Worm (Caenorhabditis elegans): ENCODE measurements around the gene hrpl-1.

DNA sequence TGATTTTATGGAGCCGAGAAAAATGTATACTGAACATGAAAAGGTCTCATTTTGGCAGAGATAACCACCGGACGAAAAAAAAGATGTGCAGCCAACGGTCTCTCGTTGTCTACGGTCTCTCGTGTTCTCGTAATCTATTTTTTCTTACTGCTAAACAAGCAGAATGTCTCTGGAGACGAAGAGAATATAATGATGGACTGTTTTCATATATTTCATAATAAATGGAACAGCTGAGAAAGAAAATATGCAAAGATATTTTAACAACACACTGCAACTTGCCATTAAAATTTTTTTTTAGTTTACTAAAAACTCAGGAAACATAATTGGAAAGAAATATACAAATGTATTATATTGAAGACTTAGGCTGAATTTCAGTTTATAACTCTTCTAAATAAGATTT is 31.5 kb downstream of the hrpl-1 start:
- no peak for TF ChIP-seq hmg-1.1 (GFP tag; IDR thresholded peaks at IDR 0.05)
- TF ChIP-seq ceh-44 (GFP tag; IDR thresholded peaks at IDR 0.05): no peak
- TF ChIP-seq jun-1 (tag; optimal IDR thresholded peaks at IDR 0.05): no peak
